Fruit fly (Drosophila melanogaster) whole organism, prepupa: ENCODE measurements around the gene CG3032.

ENCODE experiments used
- Blimp-1 ChIP-seq: fragments of 200-800 bp; sonication (Bioruptor generic); optimal IDR thresholded peaks from 3 replicates; lab custom pipeline; 2017; ENCODE audit warnings: missing biosample characterization, missing genetic modification characterization, mild to moderate bottlenecking, moderate library complexity, missing genetic modification reagents
- CG10631 ChIP-seq: fragments of 200-800 bp; sonication (Bioruptor generic); optimal IDR thresholded peaks from 2 replicates; lab custom pipeline; 2016; ENCODE audit warnings: missing biosample characterization, missing genetic modification characterization
- CG10669 ChIP-seq: fragments of 200-800 bp; sonication (Bioruptor generic); optimal IDR thresholded peaks from 3 replicates; lab custom pipeline; 2018; ENCODE audit warnings: missing biosample characterization, mild to moderate bottlenecking, missing genetic modification characterization, moderate library complexity
- CG11294 ChIP-seq: fragments of 200-800 bp; sonication (Bioruptor generic); IDR thresholded peaks from 2 replicates; pipeline ENCODE4 v1.3.6; 2022; ENCODE audit warnings: missing biosample characterization, missing genetic modification characterization
- CG11762 ChIP-seq: fragments of 200-800 bp; sonication (Bioruptor generic); optimal IDR thresholded peaks from 3 replicates; lab custom pipeline; 2016; ENCODE audit warnings: missing biosample characterization, missing genetic modification characterization; ENCODE audit not compliant: insufficient read depth
- CG11902 ChIP-seq: fragments of 200-800 bp; sonication (Bioruptor generic); optimal IDR thresholded peaks from 3 replicates; lab custom pipeline; 2016; ENCODE audit warnings: missing biosample characterization, missing genetic modification characterization
- CG15336 ChIP-seq: fragments of 200-800 bp; sonication (Bioruptor generic); IDR thresholded peaks from 2 replicates; pipeline ENCODE4 v1.3.6; 2022; ENCODE audit warnings: missing biosample characterization, missing genetic modification characterization
- CG1621 ChIP-seq: fragments of 200-800 bp; sonication (Bioruptor generic); optimal IDR thresholded peaks from 3 replicates; lab custom pipeline; 2018; ENCODE audit warnings: missing biosample characterization, mild to moderate bottlenecking, missing genetic modification characterization
- CG16779 ChIP-seq: fragments of 200-800 bp; sonication (Bioruptor generic); optimal IDR thresholded peaks from 3 replicates; lab custom pipeline; 2017; ENCODE audit warnings: missing biosample characterization, mild to moderate bottlenecking, missing genetic modification characterization
- CG3032 ChIP-seq: fragments of 200-800 bp; optimal IDR thresholded peaks from 2 replicates; lab custom pipeline; 2019; ENCODE audit warnings: missing biosample characterization, mild to moderate bottlenecking, missing genetic modification characterization, moderate library complexity
- CG31627 ChIP-seq: fragments of 200-800 bp; sonication (Bioruptor generic); optimal IDR thresholded peaks from 3 replicates; lab custom pipeline; 2016; ENCODE audit warnings: missing biosample characterization, missing genetic modification characterization
- CG34406 ChIP-seq: fragments of 200-800 bp; sonication (Bioruptor generic); optimal IDR thresholded peaks from 3 replicates; lab custom pipeline; 2016; ENCODE audit warnings: missing biosample characterization, missing genetic modification characterization
- CG4318 ChIP-seq: fragments of 200-800 bp; sonication (Bioruptor generic); optimal IDR thresholded peaks from 3 replicates; lab custom pipeline; 2017; ENCODE audit warnings: missing biosample characterization, mild to moderate bottlenecking, missing genetic modification characterization
- CG6276 ChIP-seq: fragments of 200-800 bp; sonication (Bioruptor generic); optimal IDR thresholded peaks from 2 replicates; lab custom pipeline; 2017; ENCODE audit warnings: missing biosample characterization, mild to moderate bottlenecking, missing genetic modification characterization
- CG6792 ChIP-seq: fragments of 200-800 bp; sonication (Bioruptor generic); optimal IDR thresholded peaks from 3 replicates; lab custom pipeline; 2016; ENCODE audit warnings: missing biosample characterization, missing genetic modification characterization
- CG6808 ChIP-seq: fragments of 200-800 bp; sonication (Bioruptor generic); optimal IDR thresholded peaks from 3 replicates; lab custom pipeline; 2017; ENCODE audit warnings: missing biosample characterization, missing genetic modification characterization, mild to moderate bottlenecking, moderate library complexity, missing genetic modification reagents
- CG6854 ChIP-seq: fragments of 200-800 bp; sonication (Bioruptor generic); optimal IDR thresholded peaks from 2 replicates; lab custom pipeline; 2017; ENCODE audit warnings: missing biosample characterization, mild to moderate bottlenecking, missing genetic modification characterization
- CG7368 ChIP-seq: fragments of 200-800 bp; sonication (Bioruptor generic); optimal IDR thresholded peaks from 3 replicates; lab custom pipeline; 2016; ENCODE audit warnings: missing biosample characterization, missing genetic modification characterization
- CG8119 ChIP-seq: fragments of 200-800 bp; sonication (Bioruptor generic); IDR thresholded peaks from 3 replicates; pipeline ENCODE4 v1.3.6; 2022; ENCODE audit warnings: missing biosample characterization, missing genetic modification characterization
- CG8319 ChIP-seq: fragments of 200-800 bp; sonication (Bioruptor generic); optimal IDR thresholded peaks from 3 replicates; lab custom pipeline; 2016; ENCODE audit warnings: missing biosample characterization, missing genetic modification characterization
- CG8632 ChIP-seq: fragments of 200-800 bp; sonication (Bioruptor generic); optimal IDR thresholded peaks from 3 replicates; lab custom pipeline; 2016; ENCODE audit warnings: missing biosample characterization, missing genetic modification characterization
- CG9139 ChIP-seq: fragments of 200-800 bp; sonication (Bioruptor generic); optimal IDR thresholded peaks from 3 replicates; lab custom pipeline; 2017; ENCODE audit warnings: missing biosample characterization, mild to moderate bottlenecking, missing genetic modification characterization
- Eip75B ChIP-seq: fragments of 200-800 bp; sonication (Bioruptor generic); optimal IDR thresholded peaks from 3 replicates; lab custom pipeline; 2016; ENCODE audit warnings: missing biosample characterization, missing genetic modification characterization
- Eip78C ChIP-seq: fragments of 200-800 bp; sonication (Bioruptor generic); peaks from one replicate; lab custom pipeline; 2016; ENCODE audit warnings: missing biosample characterization, missing genetic modification characterization
- Eip93F ChIP-seq: fragments of 200-800 bp; sonication (Bioruptor generic); optimal IDR thresholded peaks from 2 replicates; lab custom pipeline; 2016; ENCODE audit warnings: missing biosample characterization, mild to moderate bottlenecking, missing genetic modification characterization
- Ets21C ChIP-seq: fragments of 200-800 bp; sonication (Bioruptor generic); optimal IDR thresholded peaks from 3 replicates; lab custom pipeline; 2016; ENCODE audit warnings: missing biosample characterization, missing genetic modification characterization
- Ets96B ChIP-seq: fragments of 200-800 bp; optimal IDR thresholded peaks from 2 replicates; lab custom pipeline; 2019; ENCODE audit warnings: missing biosample characterization, mild to moderate bottlenecking, missing genetic modification characterization, moderate library complexity
- Gug ChIP-seq: fragments of 200-800 bp; sonication (Bioruptor generic); IDR thresholded peaks from 2 replicates; pipeline ENCODE4 v1.3.6; 2022; ENCODE audit warnings: missing biosample characterization, missing genetic modification characterization
- Hr39 ChIP-seq: fragments of 200-800 bp; sonication (Bioruptor generic); optimal IDR thresholded peaks from 2 replicates; lab custom pipeline; 2016; ENCODE audit warnings: missing biosample characterization, missing genetic modification characterization
- Hr4 ChIP-seq: fragments of 200-800 bp; sonication (Bioruptor generic); optimal IDR thresholded peaks from 3 replicates; lab custom pipeline; 2016; ENCODE audit warnings: missing biosample characterization, missing genetic modification characterization
- Met ChIP-seq: fragments of 200-800 bp; sonication (Bioruptor generic); optimal IDR thresholded peaks from 3 replicates; lab custom pipeline; 2016; ENCODE audit warnings: missing biosample characterization, missing genetic modification characterization
- OdsH ChIP-seq: fragments of 200-800 bp; sonication (Bioruptor generic); optimal IDR thresholded peaks from 3 replicates; lab custom pipeline; 2016; ENCODE audit warnings: missing biosample characterization, missing genetic modification characterization
- Smox ChIP-seq: fragments of 200-800 bp; sonication (Bioruptor generic); optimal IDR thresholded peaks from 3 replicates; lab custom pipeline; 2016; ENCODE audit warnings: missing biosample characterization, missing genetic modification characterization
- Sox102F ChIP-seq: fragments of 200-800 bp; sonication (Bioruptor generic); optimal IDR thresholded peaks from 2 replicates; lab custom pipeline; 2016; ENCODE audit warnings: missing biosample characterization, mild to moderate bottlenecking, missing genetic modification characterization
- Sox14 ChIP-seq: fragments of 200-800 bp; sonication (Bioruptor generic); optimal IDR thresholded peaks from 3 replicates; lab custom pipeline; 2016; ENCODE audit warnings: missing biosample characterization, missing genetic modification characterization
- achi ChIP-seq: fragments of 200-800 bp; sonication (Bioruptor generic); optimal IDR thresholded peaks from 3 replicates; lab custom pipeline; 2016; ENCODE audit warnings: missing biosample characterization, missing genetic modification characterization
- acj6 ChIP-seq: fragments of 200-800 bp; sonication (Bioruptor generic); optimal IDR thresholded peaks from 3 replicates; lab custom pipeline; 2016; ENCODE audit warnings: missing biosample characterization, missing genetic modification characterization
- cyc ChIP-seq: fragments of 200-800 bp; sonication (Bioruptor generic); optimal IDR thresholded peaks from 3 replicates; lab custom pipeline; 2016; ENCODE audit warnings: missing biosample characterization, missing genetic modification characterization
- dsx ChIP-seq: fragments of 200-800 bp; optimal IDR thresholded peaks from 3 replicates; lab custom pipeline; 2019; ENCODE audit warnings: missing biosample characterization, mild to moderate bottlenecking, missing genetic modification characterization, moderate library complexity; ENCODE audit not compliant: poor library complexity, severe bottlenecking
- eg ChIP-seq: fragments of 200-800 bp; sonication (Bioruptor generic); IDR thresholded peaks from 3 replicates; pipeline ENCODE4 v1.3.6; 2022; ENCODE audit warnings: missing biosample characterization, missing genetic modification characterization
- esn ChIP-seq: fragments of 200-800 bp; sonication (Bioruptor generic); optimal IDR thresholded peaks from 2 replicates; lab custom pipeline; 2016; ENCODE audit warnings: missing biosample characterization, mild to moderate bottlenecking, missing genetic modification characterization, moderate library complexity
- fd59A ChIP-seq: fragments of 200-800 bp; sonication (Bioruptor generic); optimal IDR thresholded peaks from 2 replicates; lab custom pipeline; 2017; ENCODE audit warnings: missing biosample characterization, mild to moderate bottlenecking, missing genetic modification characterization, missing genetic modification reagents
- fd85E ChIP-seq: fragments of 200-800 bp; sonication (Bioruptor generic); optimal IDR thresholded peaks from 3 replicates; lab custom pipeline; 2016; ENCODE audit warnings: missing biosample characterization, missing genetic modification characterization
- fkh ChIP-seq: fragments of 200-800 bp; sonication (Bioruptor generic); optimal IDR thresholded peaks from 3 replicates; lab custom pipeline; 2017; ENCODE audit warnings: missing biosample characterization, mild to moderate bottlenecking, missing genetic modification characterization, moderate library complexity
- lz ChIP-seq: fragments of 200-800 bp; sonication (Bioruptor generic); optimal IDR thresholded peaks from 3 replicates; lab custom pipeline; 2016; ENCODE audit warnings: missing biosample characterization, missing genetic modification characterization
- net ChIP-seq: fragments of 200-800 bp; sonication (Bioruptor generic); optimal IDR thresholded peaks from 3 replicates; lab custom pipeline; 2016; ENCODE audit warnings: missing biosample characterization, missing genetic modification characterization
- salr ChIP-seq, 2 experiments: fragments of 200-800 bp; sonication (Bioruptor generic); optimal IDR thresholded peaks; 3 replicates each; lab custom pipeline; 2016 to 2018; ENCODE audit warnings: missing biosample characterization in 2 of 2, missing genetic modification characterization in 2 of 2, mild to moderate bottlenecking in 1 of 2
- svp ChIP-seq: fragments of 200-800 bp; sonication (Bioruptor generic); peaks from one replicate; lab custom pipeline; 2016; ENCODE audit warnings: missing biosample characterization, missing genetic modification characterization
- topi ChIP-seq: fragments of 200-800 bp; sonication (Bioruptor generic); optimal IDR thresholded peaks from 3 replicates; lab custom pipeline; 2016; ENCODE audit warnings: missing biosample characterization, missing genetic modification characterization
- vri ChIP-seq: fragments of 200-800 bp; sonication (Bioruptor generic); optimal IDR thresholded peaks from 3 replicates; lab custom pipeline; 2016; ENCODE audit warnings: missing biosample characterization, mild to moderate bottlenecking, missing genetic modification characterization

The CG3032 gene

DNA sequence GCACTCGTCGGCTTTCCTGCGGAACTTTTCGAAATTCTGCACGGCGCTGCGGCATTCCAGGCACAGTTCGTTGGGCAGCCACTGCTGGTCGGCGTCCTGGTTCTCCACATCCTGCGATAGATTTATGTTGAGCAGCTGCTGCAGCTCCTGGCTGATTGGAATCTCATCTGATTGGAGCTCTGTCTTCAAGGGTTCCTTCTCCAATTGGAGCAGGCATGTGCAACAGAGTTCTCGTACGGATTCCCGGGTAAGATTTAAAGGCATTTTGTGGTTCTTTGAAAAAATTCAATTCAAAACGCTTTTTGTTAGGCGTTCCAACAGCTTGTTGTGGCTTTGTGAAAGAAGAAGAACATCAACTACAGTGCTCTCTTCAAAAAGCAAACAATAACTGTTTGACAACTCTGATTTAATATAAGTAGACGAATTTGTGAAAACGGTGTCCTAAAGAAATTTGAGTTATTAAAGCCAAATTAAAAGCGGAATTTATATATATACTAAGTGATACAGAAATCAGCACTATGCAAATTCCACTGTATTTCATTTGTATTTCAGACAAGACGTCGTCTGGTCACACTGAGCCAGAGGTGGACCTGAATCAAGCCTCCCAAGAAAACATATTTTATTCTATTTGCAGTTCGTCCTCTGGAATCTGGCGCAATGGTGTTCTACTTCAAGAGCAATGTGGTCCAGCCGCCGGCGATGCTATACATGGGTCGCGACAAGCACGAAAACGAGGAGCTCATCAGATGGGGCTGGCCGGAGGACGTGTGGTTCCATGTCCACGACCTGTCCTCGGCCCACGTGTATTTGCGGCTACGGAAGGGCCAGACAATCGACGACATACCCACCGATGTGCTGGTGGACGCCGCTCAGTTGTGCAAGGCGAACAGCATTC is at the start of gene CG3032, which contains the start of gene CG4593:
Gene CG3032, minus strand, starts transcription at position 562 of the 895 bp plus-strand sequence.
Gene CG4593, plus strand, starts transcription at position 568 of the 895 bp plus-strand sequence.
- TF ChIP-seq salr (GFP tag; optimal IDR thresholded peaks at IDR 0.05; lab: Kevin White, UChicago) (peak; percentile 76 to 79), Hr4 (GFP tag; lab: Kevin White, UChicago) (peak; percentile 95), CG11902 (peak; percentile 83), esn (GFP tag; lab: Kevin White, UChicago) (peak; percentile 89), CG6276 (peak; percentile 90), net (GFP tag; lab: Kevin White, UChicago) (peak; percentile 89), cyc (GFP tag; lab: Kevin White, UChicago) (peak; percentile 89), CG11762 (GFP tag; lab: Kevin White, UChicago) (peak; percentile 81), Sox14 (GFP tag; lab: Kevin White, UChicago) (peak; percentile 94), vri (peak; percentile 53), fd85E (peak; percentile 9), CG7368 (peak; percentile 82), CG11294 (GFP tag; lab: Robert Waterston, UW) (peak; percentile 95), CG34406 (GFP tag; lab: Kevin White, UChicago) (peak; percentile 80), CG8319 (peak; percentile 72), CG4318 (peak; percentile 82), CG6792 (GFP tag; lab: Kevin White, UChicago) (peak; percentile 88), Ets96B (peak; percentile 85), CG8632 (peak; percentile 76), fkh (peak; percentile 38), CG10631 (GFP tag; lab: Kevin White, UChicago) (peak; percentile 89), CG16779 (tag; lab: Kevin White, UChicago) (peak; percentile 71), CG1621 (tag; lab: Kevin White, UChicago) (peak; percentile 81), Met (GFP tag; lab: Kevin White, UChicago) (peak; percentile 88), fd59A (GFP tag; lab: Kevin White, UChicago) (peak; percentile 59), CG6808 (peak; percentile 57), Smox (GFP tag; lab: Kevin White, UChicago) (peak; percentile 89), CG6854 (GFP tag; lab: Kevin White, UChicago) (no peak), CG3032 (tag; lab: Kevin White, UChicago) (peak; percentile 96), CG8119 (GFP tag; lab: Robert Waterston, UW) (peak; percentile 91), Eip93F (GFP tag; lab: Kevin White, UChicago) (no peak), CG31627 (GFP tag; lab: Kevin White, UChicago) (peak; percentile 90), svp (GFP tag; lab: Kevin White, UChicago) (peak; percentile 92), Gug (GFP tag; lab: Robert Waterston, UW) (peak; percentile 94), topi (GFP tag; lab: Kevin White, UChicago) (peak; percentile 89), CG10669 (GFP tag; lab: Kevin White, UChicago) (peak; percentile 86), acj6 (GFP tag; lab: Kevin White, UChicago) (peak; percentile 91), Blimp-1 (GFP tag; lab: Kevin White, UChicago) (peak; percentile 43), eg (GFP tag; lab: Robert Waterston, UW) (peak; percentile 98), CG9139 (peak; percentile 42), Sox102F (GFP tag; lab: Kevin White, UChicago) (peak; percentile 84), achi (GFP tag; lab: Kevin White, UChicago) (peak; percentile 86), OdsH (GFP tag; lab: Kevin White, UChicago) (peak; percentile 95), Eip78C (GFP tag; lab: Kevin White, UChicago) (peak; percentile 97), CG15336 (GFP tag; lab: Robert Waterston, UW) (peak; percentile 94), dsx (GFP tag; lab: Kevin White, UChicago) (peak; percentile 79), Ets21C (GFP tag; lab: Kevin White, UChicago) (peak; percentile 84), Hr39 (GFP tag; lab: Kevin White, UChicago) (peak; percentile 93), Eip75B (GFP tag; lab: Kevin White, UChicago) (peak; percentile 81), lz (GFP tag; lab: Kevin White, UChicago) (peak; percentile 91)
